Worm (Caenorhabditis elegans) whole organism, L1 larva: ENCODE results near the gene Y62H9A.8.
A peak's percentile ranks its signal among the peaks of the same experiment; 100 is the strongest.

ENCODE experiments used
- C34B4.2 ChIP-seq: sonication (generic microtip); optimal IDR thresholded peaks from 2 replicates; lab custom pipeline; 2017; ENCODE audit warnings: mild to moderate bottlenecking, missing genetic modification characterization, missing compliant biosample characterization
- Y116A8C.19 ChIP-seq: sonication (generic microtip); optimal IDR thresholded peaks from 2 replicates; lab custom pipeline; 2016; ENCODE audit warnings: missing compliant biosample characterization, missing genetic modification characterization, borderline replicate concordance
- aha-1 ChIP-seq: fragments of 150-350 bp; optimal IDR thresholded peaks from 2 replicates; lab custom pipeline; 2014; ENCODE audit warnings: missing biosample characterization, missing genetic modification characterization
- aly-2 ChIP-seq: fragments of 150-350 bp; optimal IDR thresholded peaks from 2 replicates; lab custom pipeline; 2014; ENCODE audit warnings: missing biosample characterization, missing genetic modification characterization
- ceh-63 ChIP-seq: fragments of 200-800 bp; sonication (Bioruptor generic); optimal IDR thresholded peaks from 2 replicates; lab custom pipeline; 2018; ENCODE audit warnings: mild to moderate bottlenecking, missing genetic modification characterization, missing compliant biosample characterization
- ceh-88 ChIP-seq: fragments of 200-800 bp; sonication (Bioruptor generic); IDR thresholded peaks from 2 replicates; pipeline ENCODE4 v1.3.6; 2022; ENCODE audit warnings: missing genetic modification characterization, missing compliant biosample characterization
- ceh-90 ChIP-seq: sonication (generic microtip); optimal IDR thresholded peaks from 2 replicates; lab custom pipeline; 2016; ENCODE audit warnings: missing genetic modification characterization, missing compliant biosample characterization
- dpl-1 ChIP-seq, 3 experiments: fragments of 150-350 bp in 2 of 3; sonication (generic microtip) in 1 of 3; optimal IDR thresholded peaks; 2 replicates each; lab custom pipeline; 2014 to 2017; ENCODE audit warnings: missing biosample characterization in 3 of 3, missing genetic modification characterization in 3 of 3, missing genetic modification reagents in 3 of 3
- efl-3 ChIP-seq: fragments of 200-800 bp; sonication (Bioruptor generic); optimal IDR thresholded peaks from 2 replicates; lab custom pipeline; 2018; ENCODE audit warnings: mild to moderate bottlenecking, missing genetic modification characterization, missing compliant biosample characterization
- egl-13 ChIP-seq: sonication (generic microtip); optimal IDR thresholded peaks from 2 replicates; lab custom pipeline; 2016; ENCODE audit warnings: missing genotype, missing genetic modification reagents, missing genetic modification characterization, missing compliant biosample characterization
- elt-2 ChIP-seq: sonication (generic microtip); optimal IDR thresholded peaks from 2 replicates; lab custom pipeline; 2016; ENCODE audit warnings: missing genetic modification characterization, mild to moderate bottlenecking, inconsistent platforms, missing compliant biosample characterization, missing genetic modification reagents
- elt-3 ChIP-seq, 6 experiments: fragments of 150-350 bp in 1 of 6; sonication (generic microtip); optimal IDR thresholded peaks; 2 replicates each; lab custom pipeline; 2017 to 2018; ENCODE audit warnings: missing biosample characterization in 6 of 6, missing genetic modification characterization in 6 of 6, inconsistent platforms in 1 of 6
- fkh-4 ChIP-seq: sonication (generic microtip); optimal IDR thresholded peaks from 2 replicates; lab custom pipeline; 2016; ENCODE audit warnings: missing compliant biosample characterization, missing genetic modification characterization, borderline replicate concordance
- fkh-8 ChIP-seq: sonication (generic microtip); optimal IDR thresholded peaks from 2 replicates; lab custom pipeline; 2016; ENCODE audit warnings: mild to moderate bottlenecking, missing genetic modification characterization, missing compliant biosample characterization
- fos-1 ChIP-seq: fragments of 150-350 bp; optimal IDR thresholded peaks from 2 replicates; lab custom pipeline; 2014; ENCODE audit warnings: missing biosample characterization, missing genetic modification characterization
- hlh-17 ChIP-seq: fragments of 200-800 bp; sonication (Bioruptor generic); optimal IDR thresholded peaks from 2 replicates; lab custom pipeline; 2018; ENCODE audit warnings: missing genetic modification characterization, mild to moderate bottlenecking, missing compliant biosample characterization, moderate library complexity, borderline replicate concordance
- isw-1 ChIP-seq: fragments of 200-800 bp; sonication (Bioruptor generic); IDR thresholded peaks from 2 replicates; pipeline ENCODE4 v1.3.6; 2022; ENCODE audit warnings: missing genetic modification characterization, missing compliant biosample characterization
- jun-1 ChIP-seq: fragments of 150-350 bp; optimal IDR thresholded peaks from 2 replicates; lab custom pipeline; 2014; ENCODE audit warnings: missing biosample characterization, missing genetic modification reagents, missing genetic modification characterization
- lin-35 ChIP-seq, 2 experiments: fragments of 150-350 bp; optimal IDR thresholded peaks; 2 replicates each; lab custom pipeline; 2014; ENCODE audit warnings: missing biosample characterization in 2 of 2, missing genetic modification characterization in 2 of 2, missing genetic modification reagents in 2 of 2
- lir-3 ChIP-seq: sonication (generic microtip); optimal IDR thresholded peaks from 2 replicates; lab custom pipeline; 2016; ENCODE audit warnings: mild to moderate bottlenecking, missing genetic modification characterization, moderate library complexity, missing compliant biosample characterization; ENCODE audit not compliant: poor library complexity
- lsy-2 ChIP-seq, 2 experiments: fragments of 150-350 bp; optimal IDR thresholded peaks; 2 replicates each; lab custom pipeline; 2014; ENCODE audit warnings: missing biosample characterization in 2 of 2, missing genetic modification characterization in 2 of 2
- mab-9 ChIP-seq: fragments of 200-800 bp; sonication (Bioruptor generic); IDR thresholded peaks from 2 replicates; pipeline ENCODE4 v1.3.6; 2022; ENCODE audit warnings: missing genetic modification reagents, missing genetic modification characterization, missing compliant biosample characterization
- nhr-12 ChIP-seq: sonication (generic microtip); optimal IDR thresholded peaks from 2 replicates; lab custom pipeline; 2017; ENCODE audit warnings: missing biosample characterization, missing genetic modification characterization
- nhr-19 ChIP-seq: fragments of 200-800 bp; sonication (Bioruptor generic); conservative IDR thresholded peaks from 2 replicates; pipeline ENCODE4 v1.3.6; 2022; ENCODE audit warnings: missing genetic modification characterization, missing compliant biosample characterization
- nhr-237 ChIP-seq: fragments of 150-350 bp; optimal IDR thresholded peaks from 2 replicates; lab custom pipeline; 2014; ENCODE audit warnings: missing biosample characterization, missing genetic modification characterization
- nhr-28 ChIP-seq: fragments of 150-350 bp; optimal IDR thresholded peaks from 2 replicates; lab custom pipeline; 2014; ENCODE audit warnings: missing biosample characterization, missing genetic modification characterization
- nhr-47 ChIP-seq: sonication (generic microtip); optimal IDR thresholded peaks from 2 replicates; lab custom pipeline; 2016; ENCODE audit warnings: mild to moderate bottlenecking, missing genetic modification characterization, moderate library complexity, missing compliant biosample characterization
- nhr-77 ChIP-seq: fragments of 150-350 bp; optimal IDR thresholded peaks from 2 replicates; lab custom pipeline; 2014; ENCODE audit warnings: missing biosample characterization, missing genetic modification characterization
- nhr-90 ChIP-seq: sonication (generic microtip); optimal IDR thresholded peaks from 2 replicates; lab custom pipeline; 2016; ENCODE audit warnings: mild to moderate bottlenecking, missing genetic modification characterization, missing compliant biosample characterization; ENCODE audit not compliant: poor library complexity
- pag-3 ChIP-seq: sonication (generic microtip); optimal IDR thresholded peaks from 2 replicates; lab custom pipeline; 2017; ENCODE audit warnings: missing genetic modification characterization, mild to moderate bottlenecking, missing compliant biosample characterization, antibody characterized with exemption, borderline replicate concordance; ENCODE audit not compliant: insufficient read depth
- pax-3 ChIP-seq: fragments of 200-800 bp; sonication (Bioruptor generic); optimal IDR thresholded peaks from 2 replicates; lab custom pipeline; 2018; ENCODE audit warnings: mild to moderate bottlenecking, missing genetic modification characterization, moderate library complexity, missing compliant biosample characterization
- pqm-1 ChIP-seq: sonication (generic microtip); optimal IDR thresholded peaks from 3 replicates; lab custom pipeline; 2017; ENCODE audit warnings: missing biosample characterization, missing genetic modification characterization
- rnt-1 ChIP-seq: sonication (generic microtip); optimal IDR thresholded peaks from 2 replicates; lab custom pipeline; 2016; ENCODE audit warnings: mild to moderate bottlenecking, missing genetic modification characterization, moderate library complexity, missing compliant biosample characterization
- skn-1 ChIP-seq: fragments of 150-350 bp; optimal IDR thresholded peaks from 2 replicates; lab custom pipeline; 2014; ENCODE audit warnings: missing biosample characterization, missing genetic modification characterization
- snu-23 ChIP-seq: sonication (generic microtip); optimal IDR thresholded peaks from 2 replicates; lab custom pipeline; 2016; ENCODE audit warnings: missing genetic modification characterization, missing compliant biosample characterization
- sptf-1 ChIP-seq: fragments of 150-350 bp; optimal IDR thresholded peaks from 2 replicates; lab custom pipeline; 2014; ENCODE audit warnings: missing biosample characterization, missing genetic modification characterization
- sup-37 ChIP-seq: fragments of 200-800 bp; sonication (Bioruptor generic); optimal IDR thresholded peaks from 2 replicates; lab custom pipeline; 2018; ENCODE audit warnings: mild to moderate bottlenecking, missing genetic modification characterization, missing compliant biosample characterization
- tlp-1 ChIP-seq: fragments of 150-350 bp; optimal IDR thresholded peaks from 2 replicates; lab custom pipeline; 2014; ENCODE audit warnings: missing biosample characterization, missing genetic modification characterization
- unc-130 ChIP-seq: fragments of 150-350 bp; optimal IDR thresholded peaks from 2 replicates; lab custom pipeline; 2017; ENCODE audit warnings: missing biosample characterization, missing genetic modification characterization, inconsistent platforms
- unc-98 ChIP-seq: fragments of 200-800 bp; sonication (Bioruptor generic); IDR thresholded peaks from 2 replicates; pipeline ENCODE4 v1.3.6; 2022; ENCODE audit warnings: missing genetic modification characterization, missing compliant biosample characterization
- xbp-1 ChIP-seq: sonication (generic microtip); optimal IDR thresholded peaks from 2 replicates; lab custom pipeline; 2016; ENCODE audit warnings: missing genetic modification characterization, missing compliant biosample characterization
- zag-1 ChIP-seq: fragments of 150-350 bp; optimal IDR thresholded peaks from 2 replicates; lab custom pipeline; 2014; ENCODE audit warnings: missing biosample characterization, missing genetic modification characterization
- ztf-4 ChIP-seq: fragments of 150-350 bp; optimal IDR thresholded peaks from 2 replicates; lab custom pipeline; 2014; ENCODE audit warnings: missing biosample characterization, missing genetic modification characterization

Gene Y62H9A.8

ce11 chrX:11892328-11892727 is at the start of gene Y62H9A.8:
TSS of gene Y62H9A.8 (minus strand) at chrX:11892428.
- no peak for TF ChIP-seq aha-1 (tag; lab: Kevin White, UChicago)
- TF ChIP-seq nhr-77, result no peak
- TF ChIP-seq efl-3, result no peak
- no peak for TF ChIP-seq nhr-47 (tag; lab: Kevin White, UChicago)
- TF ChIP-seq sup-37 (GFP tag; lab: Kevin White, UChicago), result no peak
- no peak for TF ChIP-seq xbp-1 (tag; lab: Kevin White, UChicago)

DNA sequence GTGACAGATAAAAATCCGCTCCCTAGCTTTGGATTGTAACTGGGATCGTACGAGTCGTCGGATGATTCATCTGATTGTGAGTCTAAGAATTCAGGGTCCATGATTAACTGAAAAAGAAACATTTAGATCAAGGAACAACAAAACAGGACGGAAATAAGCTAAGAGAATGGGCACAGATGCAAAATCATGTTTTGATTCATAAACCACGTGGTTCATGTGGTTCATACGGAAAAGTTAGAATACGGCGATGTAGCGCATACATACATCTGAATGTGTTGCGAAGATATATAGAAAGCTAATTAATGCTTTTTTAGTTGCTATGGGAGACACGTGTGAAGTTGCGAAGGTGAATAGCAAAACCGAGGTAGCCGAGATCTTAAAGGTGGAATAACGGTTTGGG is 49.7 kb upstream of the Y62H9A.8 start, which contains the start of gene F55G7.3:
TSS of gene F55G7.3 (minus strand) at position 101 of the 400 bp plus-strand sequence.
- TF ChIP-seq lir-3, result no peak
- TF ChIP-seq pqm-1 (tag; lab: Kevin White, UChicago), result no peak
- TF ChIP-seq nhr-237 (tag; lab: Kevin White, UChicago), result no peak
- TF ChIP-seq lsy-2 (tag; optimal IDR thresholded peaks at IDR 0.05; lab: Kevin White, UChicago), result no peak
- no peak for TF ChIP-seq aha-1 (tag; lab: Kevin White, UChicago)
- no peak for TF ChIP-seq ceh-90
- TF ChIP-seq, all 84 proteins: peak for 0

- TF ChIP-seq skn-1 (tag; lab: Kevin White, UChicago) (no peak), lin-35 (GFP tag; optimal IDR thresholded peaks at IDR 0.05; lab: Kevin White, UChicago) (no peak), nhr-19 (GFP tag; lab: Robert Waterston, UW) (no peak)
Observed at ce11 chrX:11938826-11939225, 46.6 kb upstream of the Y62H9A.8 start, which contains the start of gene F55G7.5. TSS of gene F55G7.5 (minus strand) at chrX:11938926.

ce11 chrX:11937343-11937935 is 45.2 kb upstream of the Y62H9A.8 start:
- TF ChIP-seq rnt-1 (tag; lab: Kevin White, UChicago) (peak; percentile 99), unc-130 (tag; lab: Kevin White, UChicago) (peak; percentile 10), fkh-8 (tag; lab: Kevin White, UChicago) (peak; percentile 95), nhr-12 (tag; lab: Kevin White, UChicago) (peak; percentile 81), egl-13 (peak; percentile 96), Y116A8C.19 (no peak), elt-2 (tag; lab: Kevin White, UChicago) (peak; percentile 94), elt-3 (tag; optimal IDR thresholded peaks at IDR 0.05; lab: Kevin White, UChicago) (peak in 5 of 6 experiments; percentile 92 to 99 (median 97)), efl-3 (peak; percentile 92), jun-1 (tag; lab: Kevin White, UChicago) (peak; percentile 100), C34B4.2 (tag; lab: Kevin White, UChicago) (no peak), ceh-63 (GFP tag; lab: Kevin White, UChicago) (peak; percentile 96), ceh-90 (peak; percentile 54), ceh-88 (GFP tag; lab: Robert Waterston, UW) (peak; percentile 97), dpl-1 (GFP tag; optimal IDR thresholded peaks at IDR 0.05; lab: Kevin White, UChicago) (peak; percentile 51 to 66 (median 58)), aly-2 (peak; percentile 94), xbp-1 (tag; lab: Kevin White, UChicago) (peak; percentile 96), fos-1 (tag; lab: Kevin White, UChicago) (peak; percentile 99), zag-1 (peak; percentile 79), pag-3 (tag; lab: Kevin White, UChicago) (no peak), isw-1 (GFP tag; lab: Robert Waterston, UW) (peak; percentile 86), sup-37 (GFP tag; lab: Kevin White, UChicago) (peak; percentile 87), fkh-4 (tag; lab: Kevin White, UChicago) (peak; percentile 92), lir-3 (peak; percentile 93), ztf-4 (peak; percentile 99), pqm-1 (tag; lab: Kevin White, UChicago) (peak; percentile 80), pax-3 (tag; lab: Kevin White, UChicago) (peak; percentile 92), mab-9 (GFP tag; lab: Robert Waterston, UW) (peak; percentile 92), skn-1 (tag; lab: Kevin White, UChicago) (peak; percentile 99), nhr-90 (peak; percentile 99), nhr-28 (tag; lab: Kevin White, UChicago) (peak; percentile 73), snu-23 (GFP tag; lab: Kevin White, UChicago) (peak; percentile 100), unc-98 (GFP tag; lab: Robert Waterston, UW) (peak; percentile 76), hlh-17 (GFP tag; lab: Kevin White, UChicago) (no peak), sptf-1 (tag; lab: Kevin White, UChicago) (no peak), tlp-1 (no peak)
